Fruit fly (Drosophila melanogaster) whole organism, embryonic: ENCODE data around the gene Sf3b2.

Experiments
- B-H1 ChIP-seq: fragments of 200-800 bp; sonication (Bioruptor generic); IDR thresholded peaks from 3 replicates; pipeline ENCODE4 v1.3.6; 2022; ENCODE audit warnings: missing biosample characterization, missing genetic modification characterization
- Bteb2 ChIP-seq: fragments of 200-800 bp; sonication (Bioruptor generic); optimal IDR thresholded peaks from 2 replicates; lab custom pipeline; 2016; ENCODE audit warnings: missing biosample characterization, missing genetic modification characterization
- CG11456 ChIP-seq: fragments of 200-800 bp; sonication (Bioruptor generic); IDR thresholded peaks from 3 replicates; pipeline ENCODE4 v1.3.6; 2022; ENCODE audit warnings: missing biosample characterization, missing genetic modification characterization
- CG14014 ChIP-seq: fragments of 200-800 bp; sonication (Bioruptor generic); IDR thresholded peaks from 2 replicates; pipeline ENCODE4 v1.3.6; 2022; ENCODE audit warnings: missing biosample characterization, missing genetic modification characterization
- CG14667 ChIP-seq: fragments of 200-800 bp; sonication (Bioruptor generic); IDR thresholded peaks from 2 replicates; pipeline ENCODE4 v1.3.6; 2022; ENCODE audit warnings: missing biosample characterization, missing genetic modification characterization
- CG14710 ChIP-seq: fragments of 200-800 bp; sonication (Bioruptor generic); optimal IDR thresholded peaks from 3 replicates; lab custom pipeline; 2019; ENCODE audit warnings: missing biosample characterization, mild to moderate bottlenecking, missing genetic modification characterization, moderate library complexity
- CG15011 ChIP-seq: fragments of 200-800 bp; sonication (Bioruptor generic); optimal IDR thresholded peaks from 3 replicates; lab custom pipeline; 2018; ENCODE audit warnings: missing biosample characterization, mild to moderate bottlenecking, missing genetic modification characterization
- CG1529 ChIP-seq: fragments of 200-800 bp; sonication (Bioruptor generic); optimal IDR thresholded peaks from 3 replicates; lab custom pipeline; 2018; ENCODE audit warnings: missing biosample characterization, missing genetic modification characterization
- CG1647 ChIP-seq: fragments of 200-800 bp; sonication (Bioruptor generic); optimal IDR thresholded peaks from 3 replicates; lab custom pipeline; 2016; ENCODE audit warnings: missing biosample characterization, missing genetic modification characterization
- CG18011 ChIP-seq: fragments of 200-800 bp; sonication (Bioruptor generic); optimal IDR thresholded peaks from 2 replicates; lab custom pipeline; 2017; ENCODE audit warnings: missing biosample characterization, missing genetic modification characterization, mild to moderate bottlenecking, moderate library complexity, missing genotype
- CG18476 ChIP-seq: fragments of 200-800 bp; sonication (Bioruptor generic); optimal IDR thresholded peaks from 2 replicates; lab custom pipeline; 2016; ENCODE audit warnings: missing biosample characterization, mild to moderate bottlenecking, missing genetic modification characterization
- CG2116 ChIP-seq: fragments of 200-800 bp; sonication (Bioruptor generic); optimal IDR thresholded peaks from 3 replicates; lab custom pipeline; 2018; ENCODE audit warnings: missing biosample characterization, mild to moderate bottlenecking, missing genetic modification characterization
- CG3726 ChIP-seq: fragments of 200-800 bp; sonication (Bioruptor generic); IDR thresholded peaks from 3 replicates; pipeline ENCODE4, ENCODE4 v1.3.6; 2022; ENCODE audit warnings: missing biosample characterization, missing genetic modification characterization
- CG4328 ChIP-seq: fragments of 200-800 bp; sonication (Bioruptor generic); optimal IDR thresholded peaks from 3 replicates; lab custom pipeline; 2017; ENCODE audit warnings: missing biosample characterization, missing genetic modification reagents, missing genetic modification characterization
- CG4404 ChIP-seq: fragments of 200-800 bp; sonication (Bioruptor generic); IDR thresholded peaks from 2 replicates; pipeline ENCODE4 v1.3.6; 2022; ENCODE audit warnings: missing biosample characterization, missing genetic modification characterization
- CG6654 ChIP-seq: fragments of 200-800 bp; sonication (Bioruptor generic); optimal IDR thresholded peaks from 2 replicates; lab custom pipeline; 2017; ENCODE audit warnings: missing biosample characterization, mild to moderate bottlenecking, missing genetic modification characterization
- CG6854 ChIP-seq: fragments of 200-800 bp; sonication (Bioruptor generic); optimal IDR thresholded peaks from 3 replicates; lab custom pipeline; 2017; ENCODE audit warnings: missing biosample characterization, mild to moderate bottlenecking, missing genetic modification characterization
- HHEX ChIP-seq: fragments of 200-800 bp; sonication (Bioruptor generic); optimal IDR thresholded peaks from 3 replicates; lab custom pipeline; 2017; ENCODE audit warnings: missing biosample characterization, mild to moderate bottlenecking, missing genetic modification characterization, missing genetic modification reagents
- HLHmδ ChIP-seq: fragments of 200-800 bp; sonication (Bioruptor generic); optimal IDR thresholded peaks from 2 replicates; lab custom pipeline; 2018; ENCODE audit warnings: missing biosample characterization, mild to moderate bottlenecking, missing genetic modification characterization, moderate library complexity
- HmgD ChIP-seq: fragments of 200-800 bp; sonication (Bioruptor generic); optimal IDR thresholded peaks from 3 replicates; lab custom pipeline; 2016; ENCODE audit warnings: missing biosample characterization, missing genetic modification characterization
- Hmr ChIP-seq: fragments of 200-800 bp; sonication (Bioruptor generic); optimal IDR thresholded peaks from 3 replicates; lab custom pipeline; 2017; ENCODE audit warnings: mild to moderate bottlenecking, missing biosample characterization, missing genetic modification reagents, missing genetic modification characterization
- Hr39 ChIP-seq: fragments of >200 bp; optimal IDR thresholded peaks from 2 replicates; lab custom pipeline; 2017
- Jarid2 ChIP-seq: fragments of 200-800 bp; sonication (Bioruptor generic); optimal IDR thresholded peaks from 3 replicates; lab custom pipeline; 2017; ENCODE audit warnings: mild to moderate bottlenecking, missing biosample characterization, missing genetic modification reagents, missing genetic modification characterization
- Meics ChIP-seq: fragments of 200-800 bp; sonication (Bioruptor generic); optimal IDR thresholded peaks from 2 replicates; lab custom pipeline; 2017; ENCODE audit warnings: missing biosample characterization, mild to moderate bottlenecking, missing genetic modification characterization
- Mes4 ChIP-seq: fragments of 200-800 bp; sonication (Bioruptor generic); optimal IDR thresholded peaks from 2 replicates; lab custom pipeline; 2016; ENCODE audit warnings: missing biosample characterization, missing genetic modification characterization
- Ravus ChIP-seq: fragments of 200-800 bp; sonication (Bioruptor generic); IDR thresholded peaks from 2 replicates; pipeline ENCODE4 v1.3.6; 2022; ENCODE audit warnings: missing biosample characterization, missing genetic modification characterization
- ab ChIP-seq: fragments of 200-800 bp; sonication (Bioruptor generic); optimal IDR thresholded peaks from 2 replicates; lab custom pipeline; 2016; ENCODE audit warnings: missing biosample characterization, missing genetic modification characterization
- abd-A ChIP-seq: fragments of 200-800 bp; sonication (Bioruptor generic); optimal IDR thresholded peaks from 3 replicates; lab custom pipeline; 2019; ENCODE audit warnings: missing biosample characterization, mild to moderate bottlenecking, missing genetic modification characterization, moderate library complexity
- ase ChIP-seq: fragments of 200-800 bp; sonication (Bioruptor generic); IDR thresholded peaks from 3 replicates; pipeline ENCODE4 v1.3.6; 2022; ENCODE audit warnings: missing biosample characterization, missing genetic modification characterization
- chinmo ChIP-seq: fragments of 200-800 bp; sonication (Bioruptor generic); IDR thresholded peaks from 4 replicates; pipeline ENCODE4 v1.3.6; 2022; ENCODE audit warnings: missing biosample characterization, missing genetic modification characterization; ENCODE audit not compliant: partially characterized antibody
- crc ChIP-seq: fragments of 200-800 bp; sonication (Bioruptor generic); optimal IDR thresholded peaks from 2 replicates; lab custom pipeline; 2016; ENCODE audit warnings: missing biosample characterization, missing genetic modification characterization
- crol ChIP-seq: fragments of 200-800 bp; sonication (Bioruptor generic); IDR thresholded peaks from 2 replicates; pipeline ENCODE4 v1.3.6; 2022; ENCODE audit warnings: missing biosample characterization, missing genetic modification characterization
- dmrt99B ChIP-seq: fragments of 200-800 bp; sonication (Bioruptor generic); optimal IDR thresholded peaks from 2 replicates; lab custom pipeline; 2018; ENCODE audit warnings: missing biosample characterization, mild to moderate bottlenecking, missing genetic modification characterization, moderate library complexity
- emc ChIP-seq: fragments of 200-800 bp; sonication (Bioruptor generic); optimal IDR thresholded peaks from 2 replicates; lab custom pipeline; 2016; ENCODE audit warnings: missing biosample characterization, missing genetic modification characterization
- ems ChIP-seq: fragments of 200-800 bp; sonication (Bioruptor generic); optimal IDR thresholded peaks from 3 replicates; lab custom pipeline; 2016; ENCODE audit warnings: missing biosample characterization, missing genetic modification characterization
- esg ChIP-seq: fragments of 200-800 bp; sonication (Bioruptor generic); conservative IDR thresholded peaks from 2 replicates; pipeline ENCODE4 v1.3.6; 2022; ENCODE audit warnings: missing biosample characterization, missing genetic modification characterization
- ewg ChIP-seq: fragments of 200-800 bp; sonication (Bioruptor generic); optimal IDR thresholded peaks from 3 replicates; lab custom pipeline; 2017; ENCODE audit warnings: mild to moderate bottlenecking, missing biosample characterization, missing genetic modification reagents, missing genetic modification characterization
- fd102C ChIP-seq: fragments of 200-800 bp; sonication (Bioruptor generic); optimal IDR thresholded peaks from 2 replicates; lab custom pipeline; 2018; ENCODE audit warnings: missing biosample characterization, mild to moderate bottlenecking, missing genetic modification characterization, moderate library complexity
- fru ChIP-seq: fragments of >200 bp; optimal IDR thresholded peaks from 2 replicates; lab custom pipeline; 2017
- gsb-n ChIP-seq: fragments of 200-800 bp; sonication (Bioruptor generic); optimal IDR thresholded peaks from 3 replicates; lab custom pipeline; 2018; ENCODE audit warnings: missing biosample characterization, mild to moderate bottlenecking, missing genetic modification characterization
- gt ChIP-seq: fragments of 200-800 bp; sonication (Bioruptor generic); IDR thresholded peaks from 2 replicates; pipeline ENCODE4 v1.3.6; 2022; ENCODE audit warnings: missing biosample characterization, missing genetic modification characterization
- h ChIP-seq: fragments of >200 bp; optimal IDR thresholded peaks from 2 replicates; lab custom pipeline; 2017
- ham ChIP-seq: fragments of 200-800 bp; sonication (Bioruptor generic); IDR thresholded peaks from 2 replicates; pipeline ENCODE4 v1.3.6; 2022; ENCODE audit warnings: missing biosample characterization, missing genetic modification characterization
- jing ChIP-seq: fragments of 200-800 bp; sonication (Bioruptor generic); optimal IDR thresholded peaks from 2 replicates; lab custom pipeline; 2018; ENCODE audit warnings: missing biosample characterization, mild to moderate bottlenecking, missing genetic modification characterization
- mld ChIP-seq: fragments of 200-800 bp; sonication (Bioruptor generic); IDR thresholded peaks from 3 replicates; pipeline ENCODE4 v1.3.6; 2022; ENCODE audit warnings: missing biosample characterization, missing genetic modification characterization; ENCODE audit not compliant: partially characterized antibody
- otp ChIP-seq: fragments of 200-800 bp; sonication (Bioruptor generic); IDR thresholded peaks from 3 replicates; pipeline ENCODE4, ENCODE4 v1.3.6; 2022; ENCODE audit warnings: missing biosample characterization, missing genetic modification characterization
- p53 ChIP-seq: fragments of 200-800 bp; sonication (Bioruptor generic); optimal IDR thresholded peaks from 2 replicates; lab custom pipeline; 2016; ENCODE audit warnings: missing biosample characterization, missing genetic modification characterization
- pros ChIP-seq: fragments of 200-800 bp; sonication (Bioruptor generic); optimal IDR thresholded peaks from 3 replicates; lab custom pipeline; 2019; ENCODE audit warnings: missing biosample characterization, mild to moderate bottlenecking, missing genetic modification characterization, moderate library complexity
- run ChIP-seq: fragments of 200-800 bp; sonication (Bioruptor generic); optimal IDR thresholded peaks from 3 replicates; lab custom pipeline; 2018; ENCODE audit warnings: missing biosample characterization, mild to moderate bottlenecking, missing genetic modification characterization
- sug ChIP-seq: fragments of 200-800 bp; optimal IDR thresholded peaks from 2 replicates; lab custom pipeline; 2019; ENCODE audit warnings: missing biosample characterization, mild to moderate bottlenecking, missing genetic modification characterization, moderate library complexity
- wor ChIP-seq: fragments of 200-800 bp; sonication (Bioruptor generic); IDR thresholded peaks from 2 replicates; pipeline ENCODE4 v1.3.6; 2022; ENCODE audit warnings: missing biosample characterization, missing genetic modification characterization
- zfh1 ChIP-seq: fragments of 200-800 bp; sonication (Bioruptor generic); IDR thresholded peaks from 3 replicates; pipeline ENCODE4 v1.3.6; 2022; ENCODE audit warnings: missing biosample characterization, missing genetic modification characterization

Sf3b2 gene

DNA sequence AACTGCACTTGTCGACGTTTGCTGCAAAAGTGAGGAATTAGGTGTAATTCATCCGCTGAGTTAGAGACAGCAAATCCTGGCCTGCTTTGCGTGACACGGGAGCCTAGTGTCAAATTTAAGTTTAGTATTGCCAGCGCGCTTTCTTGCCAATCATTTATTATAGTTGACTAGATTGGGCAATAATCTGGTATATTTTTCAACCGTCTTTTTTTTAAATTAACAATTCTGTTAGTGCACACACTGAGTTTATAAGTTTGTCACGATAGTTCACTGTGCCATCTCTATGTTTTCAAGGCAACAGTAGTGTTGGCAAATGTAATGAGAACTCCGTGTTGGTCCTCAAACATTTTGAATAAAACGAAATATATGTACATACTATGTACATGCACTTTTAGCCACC, 52.1 kb downstream of the Sf3b2 start, which contains the start of the genes CG9641 and CG3165 (continued):
- TF ChIP-seq ab (GFP tag; lab: Kevin White, UChicago) (peak; percentile 76), CG1529 (GFP tag; lab: Kevin White, UChicago) (no peak), p53 (peak; percentile 72), mld (GFP tag; lab: Robert Waterston, UW) (peak; percentile 85; the same call in 2 of the 3 replicates), esg (GFP tag; lab: Robert Waterston, UW) (peak; percentile 69), B-H1 (GFP tag; lab: Robert Waterston, UW) (peak; percentile 62), CG3726 (no peak; the same call in 2 of the 3 replicates), abd-A (tag; lab: Kevin White, UChicago) (no peak), CG4328 (peak; percentile 60), Meics (GFP tag; lab: Kevin White, UChicago) (peak; percentile 82), HLHmδ (GFP tag; lab: Kevin White, UChicago) (no peak), gt (GFP tag; lab: Robert Waterston, UW) (peak; percentile 55; the same call in 1 of the 2 replicates), CG14667 (GFP tag; lab: Robert Waterston, UW) (peak; percentile 79), crol (GFP tag; lab: Robert Waterston, UW) (no peak), HmgD (GFP tag; lab: Kevin White, UChicago) (peak; percentile 72), sug (tag; lab: Kevin White, UChicago) (peak; percentile 91), CG14710 (tag; lab: Kevin White, UChicago) (peak; percentile 96), CG6654 (GFP tag; lab: Kevin White, UChicago) (no peak), Ravus (GFP tag; lab: Robert Waterston, UW) (no peak; the same call in 1 of the 2 replicates), CG18476 (GFP tag; lab: Kevin White, UChicago) (peak; percentile 77), dmrt99B (tag; lab: Kevin White, UChicago) (no peak), CG2116 (GFP tag; lab: Kevin White, UChicago) (peak; percentile 72), wor (GFP tag; lab: Robert Waterston, UW) (peak; percentile 57; the same call in 1 of the 2 replicates), Bteb2 (GFP tag; lab: Kevin White, UChicago) (peak; percentile 85), ems (GFP tag; lab: Kevin White, UChicago) (peak; percentile 90), Jarid2 (GFP tag; lab: Kevin White, UChicago) (no peak), zfh1 (GFP tag; lab: Robert Waterston, UW) (peak; percentile 86), CG1647 (peak; percentile 84), Hmr (GFP tag; lab: Kevin White, UChicago) (no peak), jing (GFP tag; lab: Kevin White, UChicago) (no peak), Hr39 (lab: Kevin White, UChicago) (no peak), pros (GFP tag; lab: Kevin White, UChicago) (no peak), gsb-n (tag; lab: Kevin White, UChicago) (no peak), crc (GFP tag; lab: Kevin White, UChicago) (peak; percentile 75), run (tag; lab: Kevin White, UChicago) (peak; percentile 20), CG18011 (GFP tag; lab: Kevin White, UChicago) (peak; percentile 48), CG11456 (GFP tag; lab: Robert Waterston, UW) (peak; percentile 90), h (lab: Kevin White, UChicago) (no peak), CG6854 (GFP tag; lab: Kevin White, UChicago) (peak; percentile 21), CG4404 (GFP tag; lab: Robert Waterston, UW) (peak; percentile 89), Mes4 (GFP tag; lab: Kevin White, UChicago) (peak; percentile 80), ewg (GFP tag; lab: Kevin White, UChicago) (peak; percentile 61), CG14014 (GFP tag; lab: Robert Waterston, UW) (peak; percentile 87), ase (peak; percentile 69), fd102C (GFP tag; lab: Kevin White, UChicago) (no peak), fru (no peak), emc (GFP tag; lab: Kevin White, UChicago) (peak; percentile 74), otp (GFP tag; lab: Robert Waterston, UW) (peak; percentile 55; the same call in 1 of the 3 replicates), HHEX (GFP tag; lab: Kevin White, UChicago) (no peak), ham (peak; percentile 20; the same call in 1 of the 2 replicates), CG15011 (GFP tag; lab: Kevin White, UChicago) (no peak), chinmo (GFP tag; lab: Robert Waterston, UW) (peak; percentile 76; the same call in 1 of the 4 replicates)
